Worm (Caenorhabditis elegans) whole organism, L2 larva: ENCODE measurements around the gene F01D4.8.

Experiments
- C34F6.9 ChIP-seq: fragments of 150-350 bp; optimal IDR thresholded peaks from 2 replicates; lab custom pipeline; 2014; ENCODE audit warnings: missing biosample characterization, missing genetic modification characterization
- F13H6.1 ChIP-seq: sonication (generic microtip); optimal IDR thresholded peaks from 2 replicates; lab custom pipeline; 2016; ENCODE audit warnings: missing genetic modification characterization, missing compliant biosample characterization
- R02D3.7 ChIP-seq: fragments of 150-350 bp; optimal IDR thresholded peaks from 2 replicates; lab custom pipeline; 2014; ENCODE audit warnings: missing biosample characterization, missing genetic modification characterization
- Y55F3AM.14 ChIP-seq: fragments of 200-800 bp; sonication (Bioruptor generic); optimal IDR thresholded peaks from 2 replicates; lab custom pipeline; 2018; ENCODE audit warnings: mild to moderate bottlenecking, missing genetic modification characterization, missing compliant biosample characterization
- ZK546.5 ChIP-seq: sonication (generic microtip); optimal IDR thresholded peaks from 2 replicates; lab custom pipeline; 2017; ENCODE audit warnings: missing biosample characterization, missing genetic modification characterization
- alr-1 ChIP-seq: fragments of 150-350 bp; optimal IDR thresholded peaks from 2 replicates; lab custom pipeline; 2014; ENCODE audit warnings: missing biosample characterization, missing genetic modification characterization
- blmp-1 ChIP-seq: sonication (generic microtip); optimal IDR thresholded peaks from 2 replicates; lab custom pipeline; 2017; ENCODE audit warnings: missing genetic modification characterization, mild to moderate bottlenecking, missing compliant biosample characterization, antibody characterized with exemption, moderate library complexity; ENCODE audit not compliant: insufficient read depth
- ceh-16 ChIP-seq: fragments of 150-350 bp; optimal IDR thresholded peaks from 2 replicates; lab custom pipeline; 2014; ENCODE audit warnings: missing biosample characterization, missing genetic modification characterization
- crh-2 ChIP-seq: sonication (generic microtip); optimal IDR thresholded peaks from 2 replicates; lab custom pipeline; 2017; ENCODE audit warnings: missing biosample characterization, missing genetic modification characterization
- elt-1 ChIP-seq: fragments of 150-350 bp; optimal IDR thresholded peaks from 2 replicates; lab custom pipeline; 2014; ENCODE audit warnings: missing biosample characterization, missing genetic modification characterization
- elt-3 ChIP-seq: sonication (generic microtip); optimal IDR thresholded peaks from 2 replicates; lab custom pipeline; 2017; ENCODE audit warnings: missing biosample characterization, missing genetic modification characterization
- fos-1 ChIP-seq: fragments of 150-350 bp; optimal IDR thresholded peaks from 2 replicates; lab custom pipeline; 2014; ENCODE audit warnings: missing biosample characterization, missing genetic modification characterization
- lin-11 ChIP-seq: fragments of 150-350 bp; sonication (generic microtip); optimal IDR thresholded peaks from 2 replicates; lab custom pipeline; 2014; ENCODE audit warnings: missing biosample characterization, missing genetic modification characterization, inconsistent platforms, mixed read lengths
- lin-39 ChIP-seq: fragments of 150-350 bp; optimal IDR thresholded peaks from 2 replicates; lab custom pipeline; 2014; ENCODE audit warnings: missing biosample characterization, missing genetic modification reagents, missing genetic modification characterization
- lsy-2 ChIP-seq, 2 experiments: fragments of 150-350 bp in 1 of 2; sonication (generic microtip) in 1 of 2; optimal IDR thresholded peaks; 2 replicates each; lab custom pipeline; 2014 to 2017; ENCODE audit warnings: missing biosample characterization in 2 of 2, missing genetic modification characterization in 2 of 2
- mdl-1 ChIP-seq, 2 experiments: fragments of 150-350 bp in 1 of 2; sonication (generic microtip) in 1 of 2; optimal IDR thresholded peaks; 2 replicates each; lab custom pipeline; 2017; ENCODE audit warnings: missing biosample characterization in 2 of 2, missing genetic modification characterization in 2 of 2
- nhr-10 ChIP-seq: sonication (generic microtip); optimal IDR thresholded peaks from 2 replicates; lab custom pipeline; 2017; ENCODE audit warnings: missing biosample characterization, missing genetic modification characterization
- nhr-11 ChIP-seq: fragments of 150-350 bp; optimal IDR thresholded peaks from 2 replicates; lab custom pipeline; 2014; ENCODE audit warnings: missing biosample characterization, missing genetic modification characterization
- nhr-129 ChIP-seq: fragments of 150-350 bp; optimal IDR thresholded peaks from 2 replicates; lab custom pipeline; 2014; ENCODE audit warnings: missing biosample characterization, missing genetic modification characterization
- nhr-23 ChIP-seq: fragments of 150-350 bp; optimal IDR thresholded peaks from 2 replicates; lab custom pipeline; 2014; ENCODE audit warnings: missing biosample characterization, missing genetic modification reagents, missing genetic modification characterization
- nhr-25 ChIP-seq: fragments of 150-350 bp; sonication (generic microtip); optimal IDR thresholded peaks from 3 replicates; lab custom pipeline; 2014; ENCODE audit warnings: missing biosample characterization, missing genetic modification characterization
- nhr-6 ChIP-seq: fragments of 150-350 bp; optimal IDR thresholded peaks from 2 replicates; lab custom pipeline; 2014; ENCODE audit warnings: missing biosample characterization, missing genetic modification characterization
- nhr-77 ChIP-seq: fragments of 150-350 bp; optimal IDR thresholded peaks from 2 replicates; lab custom pipeline; 2014; ENCODE audit warnings: missing biosample characterization, missing genetic modification characterization
- skn-1 ChIP-seq: sonication (generic microtip); optimal IDR thresholded peaks from 2 replicates; lab custom pipeline; 2017; ENCODE audit warnings: missing biosample characterization, missing genetic modification characterization
- sma-3 ChIP-seq: sonication (generic microtip); optimal IDR thresholded peaks from 2 replicates; lab custom pipeline; 2016; ENCODE audit warnings: missing genetic modification reagents, missing genetic modification characterization, missing compliant biosample characterization
- sma-9 ChIP-seq, 2 experiments: fragments of 150-350 bp in 1 of 2; sonication (generic microtip) in 1 of 2; optimal IDR thresholded peaks; 2 replicates each; lab custom pipeline; 2014 to 2016; ENCODE audit warnings: missing genetic modification characterization in 2 of 2, mild to moderate bottlenecking in 1 of 2, missing biosample characterization in 1 of 2, missing compliant biosample characterization in 1 of 2, missing genetic modification reagents in 1 of 2, moderate library complexity in 1 of 2
- snpc-4 ChIP-seq: fragments of 150-350 bp; optimal IDR thresholded peaks from 2 replicates; lab custom pipeline; 2014; ENCODE audit warnings: missing biosample characterization, missing genetic modification characterization
- unc-39 ChIP-seq: fragments of 150-350 bp; optimal IDR thresholded peaks from 2 replicates; lab custom pipeline; 2014; ENCODE audit warnings: missing biosample characterization, missing genetic modification characterization
- unc-55 ChIP-seq: fragments of 150-350 bp; sonication (generic microtip); optimal IDR thresholded peaks from 3 replicates; lab custom pipeline; 2014; ENCODE audit warnings: missing biosample characterization, missing genetic modification reagents, missing genetic modification characterization
- ztf-1 ChIP-seq: fragments of 200-800 bp; sonication (Bioruptor generic); conservative IDR thresholded peaks from 2 replicates; pipeline ENCODE4 v1.3.6; 2022; ENCODE audit warnings: missing genetic modification characterization, missing compliant biosample characterization
- ztf-11 ChIP-seq: sonication (generic microtip); optimal IDR thresholded peaks from 2 replicates; lab custom pipeline; 2017; ENCODE audit warnings: missing biosample characterization, missing genetic modification characterization
- ztf-4 ChIP-seq: fragments of 150-350 bp; optimal IDR thresholded peaks from 2 replicates; lab custom pipeline; 2014; ENCODE audit warnings: missing biosample characterization, missing genetic modification characterization

F01D4.8 gene

DNA sequence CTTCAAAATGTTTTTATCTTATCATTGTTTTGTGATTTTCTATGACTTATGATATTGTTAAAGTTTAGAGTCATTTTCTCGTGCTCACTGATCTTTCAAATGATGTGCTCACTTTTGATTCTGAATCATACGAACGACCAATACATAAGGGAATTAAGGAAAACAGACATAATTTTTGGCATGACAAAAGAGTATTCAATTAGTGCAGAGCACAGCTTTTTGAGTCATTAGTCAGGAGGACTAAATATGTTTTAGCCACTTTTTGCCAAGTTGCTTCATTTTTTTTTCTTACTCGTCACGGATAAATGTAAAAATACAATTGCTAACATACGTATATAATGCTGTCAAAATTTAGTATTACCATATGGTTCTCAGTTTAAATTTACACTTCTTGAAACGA lies 23.8 kb downstream of the F01D4.8 start, which contains the start of gene F13B12.2:
Gene F13B12.2, minus strand, starts transcription at position 2 of the 400 bp plus-strand sequence.
- no peak for TF ChIP-seq crh-2 (tag; lab: Kevin White, UChicago)
- TF ChIP-seq fos-1 (tag; lab: Kevin White, UChicago), result peak; percentile 32
- no peak for TF ChIP-seq sma-3
- TF ChIP-seq F13H6.1 (tag; lab: Kevin White, UChicago), result no peak
- TF ChIP-seq nhr-77 (tag; lab: Kevin White, UChicago), result no peak
- TF ChIP-seq skn-1 (tag; lab: Kevin White, UChicago), result peak; percentile 5
- TF ChIP-seq nhr-10 (tag; lab: Kevin White, UChicago), result no peak
- no peak for TF ChIP-seq mdl-1 (tag; optimal IDR thresholded peaks at IDR 0.05; lab: Kevin White, UChicago)
- TF ChIP-seq nhr-23 (tag; lab: Kevin White, UChicago), result no peak
- TF ChIP-seq R02D3.7, result no peak
- TF ChIP-seq, all 48 proteins: peak for 2

DNA sequence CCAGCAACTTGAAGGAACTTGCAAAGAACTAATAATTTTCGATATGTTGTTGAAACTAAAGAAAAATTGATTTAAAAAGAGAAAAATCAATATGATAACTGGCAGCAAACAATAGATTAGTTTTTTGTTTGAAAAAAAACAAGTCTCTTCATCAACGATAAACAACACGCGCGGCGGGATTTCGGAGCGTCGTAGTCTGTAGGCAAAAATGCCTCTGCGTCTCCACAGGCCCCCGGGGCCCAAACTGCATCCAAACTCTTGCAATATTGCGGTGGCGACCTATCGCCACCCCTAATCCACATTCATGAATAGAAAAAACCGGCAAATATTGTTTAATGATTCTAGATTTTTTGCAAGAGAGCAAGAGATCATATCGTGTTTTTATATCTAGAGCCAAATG lies 27.8 kb downstream of the F01D4.8 start:
- TF ChIP-seq ztf-4 (tag; lab: Kevin White, UChicago) (no peak), nhr-10 (tag; lab: Kevin White, UChicago) (no peak), F13H6.1 (tag; lab: Kevin White, UChicago) (peak; percentile 24), crh-2 (tag; lab: Kevin White, UChicago) (peak; percentile 6), elt-3 (tag; lab: Kevin White, UChicago) (no peak), nhr-129 (tag; lab: Kevin White, UChicago) (peak; percentile 24), sma-9 (GFP tag; optimal IDR thresholded peaks at IDR 0.05; lab: Kevin White, UChicago) (no peak), sma-9 (tag; optimal IDR thresholded peaks at IDR 0.05; lab: Kevin White, UChicago) (no peak), lsy-2 (tag; optimal IDR thresholded peaks at IDR 0.05; lab: Kevin White, UChicago) (peak in 1 of 2 experiments; percentile 53), ztf-1 (GFP tag; lab: Robert Waterston, UW) (no peak), unc-55 (peak; percentile 47), fos-1 (tag; lab: Kevin White, UChicago) (peak; percentile 21), lin-39 (no peak), lin-11 (tag; lab: Kevin White, UChicago) (no peak), C34F6.9 (peak; percentile 37)

- TF ChIP-seq nhr-77 (tag; lab: Kevin White, UChicago) (no peak), nhr-6 (no peak), ZK546.5 (tag; lab: Kevin White, UChicago) (no peak), Y55F3AM.14 (no peak), alr-1 (tag; lab: Kevin White, UChicago) (no peak), fos-1 (tag; lab: Kevin White, UChicago) (no peak), lin-11 (tag; lab: Kevin White, UChicago) (no peak), ztf-11 (tag; lab: Kevin White, UChicago) (no peak), elt-1 (tag; lab: Kevin White, UChicago) (no peak), blmp-1 (tag; lab: Kevin White, UChicago) (no peak), nhr-25 (tag; lab: Kevin White, UChicago) (no peak), nhr-11 (no peak), skn-1 (tag; lab: Kevin White, UChicago) (no peak), unc-39 (tag; lab: Kevin White, UChicago) (no peak), ceh-16 (tag; lab: Kevin White, UChicago) (no peak), snpc-4 (tag; lab: Kevin White, UChicago) (no peak)
- TF ChIP-seq, all 48 proteins: peak for 0
These were observed 28.4 kb downstream of the F01D4.8 start, which contains the start of gene F13B12.1 for ce11 chrIV:10424535-10424934. F13B12.1 (minus strand) TSS chrIV:10424635.

- TF ChIP-seq F13H6.1 (tag; lab: Kevin White, UChicago) (peak; percentile 38), lin-11 (tag; lab: Kevin White, UChicago) (no peak)
These were observed 30.7 kb downstream of the F01D4.8 start for ce11 chrIV:10422230-10422629.

- TF ChIP-seq unc-39 (tag; lab: Kevin White, UChicago) (no peak), nhr-129 (tag; lab: Kevin White, UChicago) (peak; percentile 18), blmp-1 (tag; lab: Kevin White, UChicago) (peak; percentile 41), nhr-6 (no peak)
These were observed 31.6 kb downstream of the F01D4.8 start for ce11 chrIV:10421256-10421655.
